Fruit fly (Drosophila melanogaster): ENCODE data around the gene CG7059.

The CG7059 gene

DNA sequence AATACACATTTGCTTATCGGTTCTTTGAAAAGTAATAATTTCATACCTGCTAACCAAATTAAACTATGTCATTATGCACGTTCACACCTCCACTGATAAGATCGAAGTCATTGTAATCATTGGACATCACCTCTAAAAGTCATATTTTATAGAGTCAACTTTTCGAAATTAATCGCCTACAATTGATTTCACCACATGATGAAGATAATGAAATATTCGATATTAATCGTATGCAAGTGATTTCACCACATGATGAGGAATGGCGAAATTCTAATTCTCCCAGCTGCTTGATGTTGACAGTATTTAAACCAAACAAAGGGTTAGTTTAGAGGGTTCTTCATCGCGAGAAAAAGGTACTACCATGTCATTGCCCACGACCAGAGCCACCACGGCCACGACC lies 13.9 kb upstream of the CG7059 start, which contains the start of gene CG18596 (continued):
- TF ChIP-seq CG15073 (GFP tag; optimal IDR thresholded peaks at IDR 0.05): no peak
- TF ChIP-seq dmrt11E (tag; optimal IDR thresholded peaks at IDR 0.05): no peak
- peak; percentile 84 for TF ChIP-seq ato (GFP tag; IDR thresholded peaks at IDR 0.05; ENCODE audit: partially characterized antibody)
- no peak for TF ChIP-seq H15 (GFP tag; IDR thresholded peaks at IDR 0.05)
- TF ChIP-seq CG11247 (GFP tag; IDR thresholded peaks at IDR 0.05): no peak
- no peak for TF ChIP-seq zf30C (GFP tag; optimal IDR thresholded peaks at IDR 0.05)
- no peak for TF ChIP-seq Ptx1 (GFP tag; IDR thresholded peaks at IDR 0.05)
- TF ChIP-seq crp (GFP tag; optimal IDR thresholded peaks at IDR 0.05): peak in 1 of 2 experiments; percentile 73
- TF ChIP-seq CG8089 (GFP tag; optimal IDR thresholded peaks at IDR 0.05): no peak
- no peak for TF ChIP-seq CG14965 (GFP tag; optimal IDR thresholded peaks at IDR 0.05; ENCODE audit: borderline replicate concordance)
- peak; percentile 10 for TF ChIP-seq CG3995 (GFP tag; optimal IDR thresholded peaks at IDR 0.05)
- no peak for TF ChIP-seq HLH54F (GFP tag; optimal IDR thresholded peaks at IDR 0.05)
- peak; percentile 98 for TF ChIP-seq Scr (GFP tag; IDR thresholded peaks at IDR 0.05; ENCODE audit: partially characterized antibody)
- no peak for TF ChIP-seq CG30403 (GFP tag; optimal IDR thresholded peaks at IDR 0.05)
- TF ChIP-seq CG7786 (GFP tag; optimal IDR thresholded peaks at IDR 0.05): no peak
- no peak for TF ChIP-seq insv (GFP tag; optimal IDR thresholded peaks at IDR 0.05)
- no peak for TF ChIP-seq CG43689 (GFP tag; IDR thresholded peaks at IDR 0.05)
- no peak for TF ChIP-seq Hmr (GFP tag; optimal IDR thresholded peaks at IDR 0.05)
- TF ChIP-seq Dbx (GFP tag; IDR thresholded peaks at IDR 0.05): no peak
- TF ChIP-seq CG8944 (GFP tag; optimal IDR thresholded peaks at IDR 0.05): no peak
- TF ChIP-seq Mad (GFP tag; optimal IDR thresholded peaks at IDR 0.05): no peak
- TF ChIP-seq ATbp (GFP tag; optimal IDR thresholded peaks at IDR 0.05): no peak
- TF ChIP-seq kah (GFP tag; optimal IDR thresholded peaks at IDR 0.05): no peak
- TF ChIP-seq lab (GFP tag; optimal IDR thresholded peaks at IDR 0.05): no peak
- no peak for TF ChIP-seq Nf-YA (GFP tag; IDR thresholded peaks at IDR 0.05)
- peak; percentile 55 for TF ChIP-seq Med (GFP tag)
- peak; percentile 43 for TF ChIP-seq CG14710 (tag; optimal IDR thresholded peaks at IDR 0.05)
- no peak for TF ChIP-seq tup (GFP tag; optimal IDR thresholded peaks at IDR 0.05)
- no peak for TF ChIP-seq chn (GFP tag; optimal IDR thresholded peaks at IDR 0.05)
- no peak for TF ChIP-seq CG15696 (tag; optimal IDR thresholded peaks at IDR 0.05)
- no peak for TF ChIP-seq CkIIα-i1 (GFP tag; IDR thresholded peaks at IDR 0.05)
- TF ChIP-seq bab2 (GFP tag; optimal IDR thresholded peaks at IDR 0.05): no peak
- TF ChIP-seq gcm2 (GFP tag; optimal IDR thresholded peaks at IDR 0.05): no peak
- no peak for TF ChIP-seq CG17359 (tag; optimal IDR thresholded peaks at IDR 0.05)
- no peak for TF ChIP-seq CG13894 (tag; optimal IDR thresholded peaks at IDR 0.05)
- no peak for TF ChIP-seq CG32767 (GFP tag; IDR thresholded peaks at IDR 0.05)
- TF ChIP-seq CG11695 (GFP tag; IDR thresholded peaks at IDR 0.05): no peak
- TF ChIP-seq E2f1 (GFP tag; IDR thresholded peaks at IDR 0.05): no peak
- TF ChIP-seq CG10366 (GFP tag; IDR thresholded peaks at IDR 0.05): no peak
- TF ChIP-seq CG3281 (GFP tag; optimal IDR thresholded peaks at IDR 0.05): no peak
- no peak for TF ChIP-seq CG1647 (GFP tag; optimal IDR thresholded peaks at IDR 0.05)
- no peak for TF ChIP-seq lola (GFP tag; optimal IDR thresholded peaks at IDR 0.05)
- no peak for TF ChIP-seq lov (optimal IDR thresholded peaks at IDR 0.05)
- TF ChIP-seq lov (GFP tag; IDR thresholded peaks at IDR 0.05): no peak
- TF ChIP-seq CG34422 (GFP tag; IDR thresholded peaks at IDR 0.05): no peak
- TF ChIP-seq CG7372 (GFP tag; IDR thresholded peaks at IDR 0.05): no peak
- TF ChIP-seq amos (GFP tag; IDR thresholded peaks at IDR 0.05; ENCODE audit: partially characterized antibody): peak; percentile 88
- TF ChIP-seq stwl (tag; optimal IDR thresholded peaks at IDR 0.05): peak; percentile 75
- no peak for TF ChIP-seq bcd (GFP tag; optimal IDR thresholded peaks at IDR 0.05)
- no peak for TF ChIP-seq CG2202 (tag; optimal IDR thresholded peaks at IDR 0.05)
- no peak for TF ChIP-seq abd-A (tag; optimal IDR thresholded peaks at IDR 0.05)
- TF ChIP-seq CG17385 (GFP tag; optimal IDR thresholded peaks at IDR 0.05): no peak
